Worm (Caenorhabditis elegans): ENCODE results near the gene aass-1.

DNA sequence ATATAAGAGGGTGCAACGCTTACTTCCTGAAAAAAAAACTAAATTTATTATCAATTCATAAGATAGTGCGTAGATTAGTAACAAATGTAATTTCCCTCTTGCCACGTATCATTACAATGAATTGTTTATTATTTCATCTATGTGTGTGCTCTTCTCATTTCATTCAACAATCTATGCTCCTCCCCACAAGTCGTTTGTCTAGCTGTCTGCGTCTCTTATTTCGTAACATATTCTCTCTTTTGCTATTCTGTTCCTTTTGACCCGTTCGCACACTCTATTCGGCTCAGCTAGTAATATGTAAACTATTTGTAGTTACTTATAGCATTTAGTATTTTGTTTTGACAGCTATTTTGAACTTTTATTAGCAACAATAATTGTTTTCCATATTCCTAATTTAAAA, 37.1 kb downstream of the aass-1 start:
- TF ChIP-seq F44E2.7 (GFP tag; IDR thresholded peaks at IDR 0.05) = no peak
- no peak for TF ChIP-seq ZK337.2 (GFP tag; IDR thresholded peaks at IDR 0.05)
- no peak for TF ChIP-seq duxl-1 (tag; optimal IDR thresholded peaks at IDR 0.05; ENCODE audit: poor library complexity)
- no peak for TF ChIP-seq nhr-76 (tag; optimal IDR thresholded peaks at IDR 0.05)
- no peak for TF ChIP-seq zip-2 (tag; optimal IDR thresholded peaks at IDR 0.05)
- TF ChIP-seq lin-39 (tag; optimal IDR thresholded peaks at IDR 0.05) = no peak
- TF ChIP-seq lin-15B (tag; optimal IDR thresholded peaks at IDR 0.05) = no peak
